Fruit fly (Drosophila melanogaster) whole organism, wandering third instar larva: ENCODE results near the gene CG32755.

ENCODE experiments used
- Abd-B ChIP-seq: fragments of >200 bp; optimal IDR thresholded peaks from 2 replicates; lab custom pipeline; 2017; ENCODE audit warnings: missing biosample characterization, missing genetic modification characterization
- CG32264 ChIP-seq: fragments of 200-800 bp; sonication (Bioruptor generic); optimal IDR thresholded peaks from 2 replicates; lab custom pipeline; 2016; ENCODE audit warnings: missing biosample characterization, missing genetic modification characterization
- CG9705 ChIP-seq: fragments of 200-800 bp; sonication (Bioruptor generic); optimal IDR thresholded peaks from 2 replicates; lab custom pipeline; 2018; ENCODE audit warnings: missing biosample characterization, mild to moderate bottlenecking, missing genetic modification characterization
- CrebA ChIP-seq: fragments of 200-800 bp; sonication (Bioruptor generic); optimal IDR thresholded peaks from 2 replicates; lab custom pipeline; 2016; ENCODE audit warnings: missing biosample characterization, mild to moderate bottlenecking, missing genetic modification characterization, borderline replicate concordance
- Dif ChIP-seq: fragments of 200-275, 200-300 bp; sonication (Bioruptor generic); optimal IDR thresholded peaks from 2 replicates; lab custom pipeline; 2018; ENCODE audit warnings: missing biosample characterization, missing genetic modification characterization; ENCODE audit not compliant: partially characterized antibody
- GATAd ChIP-seq: sonication (Bioruptor generic); optimal IDR thresholded peaks from 2 replicates; lab custom pipeline; 2016; ENCODE audit warnings: missing biosample characterization, missing genetic modification characterization
- HLH106 ChIP-seq: fragments of 200-800 bp; optimal IDR thresholded peaks from 3 replicates; lab custom pipeline; 2019; ENCODE audit warnings: missing biosample characterization, mild to moderate bottlenecking, missing genetic modification characterization, moderate library complexity
- Hr78 ChIP-seq: fragments of >200 bp; optimal IDR thresholded peaks from 2 replicates; lab custom pipeline; 2017; ENCODE audit warnings: missing biosample characterization, missing genetic modification characterization
- Hr83 ChIP-seq: fragments of 200-300 bp; sonication (Bioruptor generic); optimal IDR thresholded peaks from 2 replicates; lab custom pipeline; 2016; ENCODE audit warnings: missing biosample characterization, mild to moderate bottlenecking, missing genetic modification characterization, moderate library complexity; ENCODE audit not compliant: poor library complexity, severe bottlenecking
- Jra ChIP-seq: sonication (Bioruptor generic); optimal IDR thresholded peaks from 2 replicates; lab custom pipeline; 2016; ENCODE audit warnings: missing biosample characterization, missing genetic modification characterization
- Mio ChIP-seq: sonication (Bioruptor generic); optimal IDR thresholded peaks from 2 replicates; lab custom pipeline; 2016; ENCODE audit warnings: missing biosample characterization, missing genetic modification characterization
- Myc ChIP-seq: fragments of >200 bp; optimal IDR thresholded peaks from 2 replicates; lab custom pipeline; 2017
- N ChIP-seq: fragments of >200 bp; optimal IDR thresholded peaks from 2 replicates; lab custom pipeline; 2018; ENCODE audit warnings: missing biosample characterization, missing external identifiers, missing genetic modification characterization
- Rel ChIP-seq, 2 experiments: fragments of 200-800 bp; sonication (Bioruptor generic) in 1 of 2; optimal IDR thresholded peaks; 2 replicates in 1 of 2; 3 replicates in 1 of 2; lab custom pipeline; 2016 to 2019; ENCODE audit warnings: mild to moderate bottlenecking in 2 of 2, missing biosample characterization in 2 of 2, missing genetic modification characterization in 2 of 2, moderate library complexity in 1 of 2
- Vsx2 ChIP-seq: fragments of 200-300, 225-300 bp; sonication (Bioruptor generic); optimal IDR thresholded peaks from 2 replicates; lab custom pipeline; 2018; ENCODE audit warnings: missing biosample characterization, missing genetic modification characterization; ENCODE audit not compliant: partially characterized antibody
- brk ChIP-seq: fragments of 200-800 bp; sonication (Bioruptor generic); optimal IDR thresholded peaks from 2 replicates; lab custom pipeline; 2016; ENCODE audit warnings: missing biosample characterization, mild to moderate bottlenecking, missing genetic modification characterization
- dmrt93B ChIP-seq: fragments of 200-800 bp; sonication (Bioruptor generic); optimal IDR thresholded peaks from 2 replicates; lab custom pipeline; 2018; ENCODE audit warnings: missing biosample characterization, mild to moderate bottlenecking, missing genetic modification characterization
- ey ChIP-seq: fragments of 200-800 bp; sonication (Bioruptor generic); optimal IDR thresholded peaks from 2 replicates; lab custom pipeline; 2016; ENCODE audit warnings: missing biosample characterization, missing genetic modification characterization
- foxo ChIP-seq, 2 experiments: fragments of 200-800 bp; sonication (Bioruptor generic); optimal IDR thresholded peaks; 2 replicates in 1 of 2; 3 replicates in 1 of 2; lab custom pipeline; 2016 to 2017; ENCODE audit warnings: missing biosample characterization in 2 of 2, missing genetic modification characterization in 2 of 2
- h ChIP-seq: fragments of 200-800 bp; sonication (Bioruptor generic); optimal IDR thresholded peaks from 3 replicates; lab custom pipeline; 2016; ENCODE audit warnings: missing biosample characterization, mild to moderate bottlenecking, missing genetic modification characterization
- jim ChIP-seq: fragments of 175-275, 200-325 bp; sonication (Bioruptor generic); optimal IDR thresholded peaks from 2 replicates; lab custom pipeline; 2016; ENCODE audit warnings: missing biosample characterization, mild to moderate bottlenecking, missing genetic modification characterization
- lola ChIP-seq: fragments of >200 bp; optimal IDR thresholded peaks from 2 replicates; lab custom pipeline; 2017; ENCODE audit warnings: missing biosample characterization, missing genetic modification characterization
- pan ChIP-seq: fragments of >200 bp; optimal IDR thresholded peaks from 2 replicates; lab custom pipeline; 2017
- psq ChIP-seq: fragments of 200-800 bp; sonication (Bioruptor generic); optimal IDR thresholded peaks from 3 replicates; lab custom pipeline; 2017; ENCODE audit warnings: missing biosample characterization, mild to moderate bottlenecking, missing genetic modification characterization, moderate library complexity
- rgr ChIP-seq: fragments of 200-800 bp; sonication (Bioruptor generic); optimal IDR thresholded peaks from 3 replicates; lab custom pipeline; 2016; ENCODE audit warnings: missing biosample characterization, mild to moderate bottlenecking, missing genetic modification characterization
- sage ChIP-seq: fragments of 200-800 bp; sonication (Bioruptor generic); optimal IDR thresholded peaks from 2 replicates; lab custom pipeline; 2016; ENCODE audit warnings: missing biosample characterization, mild to moderate bottlenecking, missing genetic modification characterization
- sv ChIP-seq: fragments of 200-800 bp; sonication (Bioruptor generic); optimal IDR thresholded peaks from 3 replicates; lab custom pipeline; 2016; ENCODE audit warnings: missing biosample characterization, missing genetic modification characterization
- tai ChIP-seq: sonication (Bioruptor generic); optimal IDR thresholded peaks from 2 replicates; lab custom pipeline; 2016; ENCODE audit warnings: missing biosample characterization, missing genetic modification characterization
- usp ChIP-seq: fragments of >200 bp; optimal IDR thresholded peaks from 2 replicates; lab custom pipeline; 2017; ENCODE audit warnings: missing biosample characterization, missing genetic modification characterization
- woc ChIP-seq: sonication (Bioruptor generic); optimal IDR thresholded peaks from 2 replicates; lab custom pipeline; 2016; ENCODE audit warnings: missing biosample characterization, mild to moderate bottlenecking, missing genetic modification characterization

The CG32755 gene

DNA sequence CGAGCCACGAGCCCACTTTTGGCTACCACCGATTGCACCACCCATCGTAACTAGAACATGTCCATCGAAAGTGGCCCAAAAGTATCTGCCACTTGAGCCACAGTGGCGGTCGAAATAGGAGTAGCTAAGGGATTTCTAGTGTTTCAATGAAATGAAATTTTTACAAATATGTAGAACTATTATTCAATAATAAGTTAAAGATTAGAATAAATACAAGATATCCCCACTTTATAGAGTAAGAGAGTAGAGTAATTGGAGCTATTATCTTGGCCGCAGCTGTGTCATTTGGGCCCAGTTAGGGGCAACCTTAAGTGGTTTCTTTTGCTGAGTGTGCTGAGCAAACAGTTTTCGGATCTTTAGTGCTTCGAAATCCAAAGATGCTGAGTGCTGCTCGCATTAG, 39.3 kb downstream of the CG32755 start:
- TF ChIP-seq Vsx2 (no peak), Mio (GFP tag; lab: Kevin White, UChicago) (no peak), Abd-B (GFP tag; lab: Kevin White, UChicago) (no peak), Jra (GFP tag; lab: Kevin White, UChicago) (no peak), rgr (GFP tag; lab: Kevin White, UChicago) (no peak), usp (no peak), Dif (no peak), pan (lab: Kevin White, UChicago) (no peak), sage (GFP tag; lab: Kevin White, UChicago) (no peak), HLH106 (tag; lab: Kevin White, UChicago) (no peak), ey (GFP tag; lab: Kevin White, UChicago) (no peak), Hr78 (GFP tag; lab: Kevin White, UChicago) (no peak), psq (GFP tag; lab: Kevin White, UChicago) (no peak), CG32264 (no peak), dmrt93B (GFP tag; lab: Kevin White, UChicago) (no peak), CrebA (GFP tag; lab: Kevin White, UChicago) (no peak), h (GFP tag; lab: Kevin White, UChicago) (no peak)

- TF ChIP-seq Hr83 (GFP tag; lab: Kevin White, UChicago), result no peak
- TF ChIP-seq brk (GFP tag; lab: Kevin White, UChicago), result no peak
- TF ChIP-seq Rel (GFP tag; optimal IDR thresholded peaks at IDR 0.05; lab: Kevin White, UChicago), result no peak
- TF ChIP-seq Rel (tag; optimal IDR thresholded peaks at IDR 0.05; lab: Kevin White, UChicago), result no peak
- TF ChIP-seq HLH106 (tag; lab: Kevin White, UChicago), result no peak
- TF ChIP-seq ey (GFP tag; lab: Kevin White, UChicago), result no peak
- no peak for TF ChIP-seq CG9705 (GFP tag; lab: Kevin White, UChicago)
- peak; percentile 97 for TF ChIP-seq Vsx2
- no peak for TF ChIP-seq Dif
- peak; percentile 85 for TF ChIP-seq Myc (lab: Kevin White, UChicago)
- no peak for TF ChIP-seq tai (GFP tag; lab: Kevin White, UChicago)
These were observed 42.1 kb downstream of the CG32755 start for dm6 chrX:5992141-5992540.

dm6 chrX:5992767-5993325, 42.8 kb downstream of the CG32755 start:
- TF ChIP-seq woc (GFP tag; lab: Kevin White, UChicago) (no peak), rgr (GFP tag; lab: Kevin White, UChicago) (no peak), N (no peak)

DNA sequence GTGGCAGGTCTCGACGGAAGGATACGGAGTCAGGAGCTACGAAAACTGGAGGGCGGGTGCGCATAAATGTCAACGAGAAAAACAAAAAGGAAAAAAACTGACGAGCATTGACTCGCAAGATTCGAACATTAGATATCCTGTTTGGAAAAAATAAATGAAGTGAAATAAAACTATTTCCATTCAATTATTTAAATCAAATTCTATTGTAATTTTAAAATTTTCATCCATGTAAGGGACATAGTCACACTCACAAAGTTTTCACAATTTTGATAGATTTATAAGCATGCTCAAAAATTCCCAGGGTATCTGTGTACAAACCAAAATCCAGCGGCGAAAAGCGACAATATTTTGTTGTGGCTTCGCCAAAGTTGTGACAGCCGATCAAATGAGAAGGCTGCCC, 45.9 kb downstream of the CG32755 start:
- TF ChIP-seq foxo (GFP tag; optimal IDR thresholded peaks at IDR 0.05; lab: Kevin White, UChicago) (peak in 1 of 2 experiments; percentile 20), woc (GFP tag; lab: Kevin White, UChicago) (peak; percentile 3), Vsx2 (no peak), h (GFP tag; lab: Kevin White, UChicago) (peak; percentile 28), GATAd (GFP tag; lab: Kevin White, UChicago) (no peak), psq (GFP tag; lab: Kevin White, UChicago) (peak; percentile 15), jim (GFP tag; lab: Kevin White, UChicago) (no peak), CG32264 (no peak)
- TF ChIP-seq, all 38 proteins: peak for 4

DNA sequence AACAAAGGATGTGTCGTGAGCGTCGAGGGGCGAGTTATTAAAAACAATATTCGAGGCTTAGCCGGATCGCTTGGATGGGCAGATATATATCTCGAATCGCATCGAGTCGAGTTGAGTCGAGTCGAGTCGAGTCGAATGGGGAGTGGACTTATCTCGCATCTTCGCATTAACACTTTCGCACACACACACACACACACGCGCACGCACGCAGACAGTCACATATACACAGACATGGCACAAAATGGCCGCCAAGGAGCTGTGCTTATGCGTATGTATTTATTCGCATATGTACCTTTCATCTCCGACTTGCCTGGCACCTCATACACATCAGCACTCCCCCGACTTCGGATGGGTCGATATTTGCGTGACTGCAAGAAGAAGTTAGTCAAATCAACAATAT, 47.9 kb downstream of the CG32755 start:
- no peak for TF ChIP-seq Hr78 (GFP tag; lab: Kevin White, UChicago)
- TF ChIP-seq lola (GFP tag; lab: Kevin White, UChicago), result no peak
- no peak for TF ChIP-seq sv (GFP tag; lab: Kevin White, UChicago)
- TF ChIP-seq pan (lab: Kevin White, UChicago), result no peak
